Fruit fly (Drosophila melanogaster) whole organism, embryonic: ENCODE results near the gene Lmpt.
A peak's percentile ranks its signal among the peaks of the same experiment; 100 is the strongest.

Source experiments
- ATbp ChIP-seq: fragments of 200-800 bp; sonication (Bioruptor generic); optimal IDR thresholded peaks from 2 replicates; lab custom pipeline; 2017; ENCODE audit warnings: missing biosample characterization, mild to moderate bottlenecking, missing genetic modification characterization, missing genetic modification reagents
- Asciz ChIP-seq: fragments of 200-800 bp; sonication (Bioruptor generic); optimal IDR thresholded peaks from 2 replicates; lab custom pipeline; 2017; ENCODE audit warnings: missing biosample characterization, mild to moderate bottlenecking, missing genetic modification characterization, missing genetic modification reagents
- Atf6 ChIP-seq: fragments of 200-800 bp; sonication (Bioruptor generic); IDR thresholded peaks from 2 replicates; pipeline ENCODE4 v1.3.6; 2022; ENCODE audit warnings: missing biosample characterization, missing genetic modification characterization
- CG10321 ChIP-seq: fragments of 200-800 bp; sonication (Bioruptor generic); IDR thresholded peaks from 2 replicates; pipeline ENCODE4 v1.3.6; 2022; ENCODE audit warnings: missing biosample characterization, missing genetic modification characterization
- CG10462 ChIP-seq: fragments of 200-800 bp; sonication (Bioruptor generic); optimal IDR thresholded peaks from 2 replicates; lab custom pipeline; 2016; ENCODE audit warnings: missing biosample characterization, missing genetic modification characterization
- CG10654 ChIP-seq: fragments of 200-800 bp; sonication (Bioruptor generic); optimal IDR thresholded peaks from 2 replicates; lab custom pipeline; 2016; ENCODE audit warnings: missing biosample characterization, missing genetic modification characterization
- CG11504 ChIP-seq: fragments of 200-800 bp; sonication (Bioruptor generic); optimal IDR thresholded peaks from 3 replicates; lab custom pipeline; 2019; ENCODE audit warnings: missing biosample characterization, mild to moderate bottlenecking, missing genetic modification characterization, moderate library complexity
- CG13287 ChIP-seq: fragments of 200-800 bp; sonication (Bioruptor generic); IDR thresholded peaks from 2 replicates; pipeline ENCODE4 v1.3.6; 2022; ENCODE audit warnings: missing biosample characterization, missing genetic modification characterization; ENCODE audit not compliant: partially characterized antibody
- CG13894 ChIP-seq: fragments of 200-800 bp; sonication (Bioruptor generic); optimal IDR thresholded peaks from 3 replicates; lab custom pipeline; 2018; ENCODE audit warnings: missing biosample characterization, mild to moderate bottlenecking, missing genetic modification characterization, moderate library complexity
- CG17186 ChIP-seq: fragments of 200-800 bp; sonication (Bioruptor generic); optimal IDR thresholded peaks from 3 replicates; lab custom pipeline; 2017; ENCODE audit warnings: missing biosample characterization, missing genetic modification reagents, missing genetic modification characterization
- CG17359 ChIP-seq: fragments of 200-800 bp; sonication (Bioruptor generic); optimal IDR thresholded peaks from 3 replicates; lab custom pipeline; 2018; ENCODE audit warnings: missing biosample characterization, mild to moderate bottlenecking, missing genetic modification characterization, moderate library complexity
- CG17361 ChIP-seq: fragments of 200-800 bp; sonication (Bioruptor generic); IDR thresholded peaks from 3 replicates; pipeline ENCODE4 v1.3.6; 2022; ENCODE audit warnings: missing biosample characterization, missing genetic modification characterization
- CG17568 ChIP-seq: fragments of 200-800 bp; sonication (Bioruptor generic); optimal IDR thresholded peaks from 2 replicates; lab custom pipeline; 2018; ENCODE audit warnings: missing biosample characterization, mild to moderate bottlenecking, missing genetic modification characterization, moderate library complexity
- CG30431 ChIP-seq: fragments of 200-800 bp; sonication (Bioruptor generic); optimal IDR thresholded peaks from 2 replicates; lab custom pipeline; 2017; ENCODE audit warnings: missing biosample characterization, missing genetic modification characterization
- CG3726 ChIP-seq: fragments of 200-800 bp; sonication (Bioruptor generic); IDR thresholded peaks from 3 replicates; pipeline ENCODE4, ENCODE4 v1.3.6; 2022; ENCODE audit warnings: missing biosample characterization, missing genetic modification characterization
- CG4360 ChIP-seq: fragments of 200-800 bp; sonication (Bioruptor generic); IDR thresholded peaks from 2 replicates; pipeline ENCODE4 v1.3.6; 2022; ENCODE audit warnings: missing biosample characterization, missing genetic modification characterization
- CG5180 ChIP-seq: fragments of 200-800 bp; sonication (Bioruptor generic); optimal IDR thresholded peaks from 3 replicates; lab custom pipeline; 2017; ENCODE audit warnings: missing biosample characterization, missing genetic modification characterization, mild to moderate bottlenecking, moderate library complexity, missing genetic modification reagents
- CG6765 ChIP-seq: fragments of 200-800 bp; sonication (Bioruptor generic); optimal IDR thresholded peaks from 3 replicates; lab custom pipeline; 2017; ENCODE audit warnings: missing biosample characterization, mild to moderate bottlenecking, missing genetic modification characterization
- CG7745 ChIP-seq: fragments of 200-800 bp; sonication (Bioruptor generic); optimal IDR thresholded peaks from 2 replicates; lab custom pipeline; 2018; ENCODE audit warnings: missing biosample characterization, mild to moderate bottlenecking, missing genetic modification characterization, moderate library complexity
- CG7839 ChIP-seq: fragments of 200-800 bp; sonication (Bioruptor generic); optimal IDR thresholded peaks from 3 replicates; lab custom pipeline; 2018; ENCODE audit warnings: missing biosample characterization, mild to moderate bottlenecking, missing genetic modification characterization, moderate library complexity
- CG8290 ChIP-seq, 3 experiments: fragments of 200-800 bp; sonication (Bioruptor generic); optimal IDR thresholded peaks; 2 replicates each; lab custom pipeline; 2016 to 2019; ENCODE audit warnings: missing biosample characterization in 3 of 3, missing genetic modification characterization in 3 of 3, mild to moderate bottlenecking in 2 of 3, moderate library complexity in 1 of 3
- CTCF ChIP-seq: fragments of 200-800 bp; sonication (Bioruptor generic); optimal IDR thresholded peaks from 2 replicates; lab custom pipeline; 2017; ENCODE audit warnings: missing biosample characterization, mild to moderate bottlenecking, missing genetic modification characterization, moderate library complexity
- Dbx ChIP-seq: fragments of 200-800 bp; sonication (Bioruptor generic); IDR thresholded peaks from 3 replicates; pipeline ENCODE4 v1.3.6; 2022; ENCODE audit warnings: missing biosample characterization, missing genetic modification characterization
- Ets65A ChIP-seq: fragments of 200-800 bp; sonication (Bioruptor generic); peaks from one replicate; lab custom pipeline; 2016; ENCODE audit warnings: missing biosample characterization, missing genetic modification characterization
- Fer3 ChIP-seq: fragments of 200-800 bp; sonication (Bioruptor generic); optimal IDR thresholded peaks from 2 replicates; lab custom pipeline; 2018; ENCODE audit warnings: missing biosample characterization, mild to moderate bottlenecking, missing genetic modification characterization, moderate library complexity
- HHEX ChIP-seq: fragments of 200-800 bp; sonication (Bioruptor generic); optimal IDR thresholded peaks from 3 replicates; lab custom pipeline; 2017; ENCODE audit warnings: missing biosample characterization, mild to moderate bottlenecking, missing genetic modification characterization, missing genetic modification reagents
- Hr39 ChIP-seq: fragments of >200 bp; optimal IDR thresholded peaks from 2 replicates; lab custom pipeline; 2017
- Hr78 ChIP-seq, 2 experiments: fragments of 200-800 bp in 1 of 2; fragments of >200 bp in 1 of 2; sonication (Bioruptor generic) in 1 of 2; optimal IDR thresholded peaks; 2 replicates each; lab custom pipeline; 2017 to 2019; ENCODE audit warnings: missing biosample characterization in 2 of 2, missing genetic modification characterization in 2 of 2, mild to moderate bottlenecking in 1 of 2, moderate library complexity in 1 of 2
- Kr ChIP-seq: fragments of 200-800 bp; sonication (Bioruptor generic); optimal IDR thresholded peaks from 2 replicates; lab custom pipeline; 2017; ENCODE audit warnings: missing biosample characterization, mild to moderate bottlenecking, missing genetic modification characterization
- Med ChIP-seq: fragments of 200-800 bp; sonication (Bioruptor generic); peaks from one replicate; lab custom pipeline; 2016; ENCODE audit warnings: missing biosample characterization, missing genetic modification characterization, mild to moderate bottlenecking, inconsistent platforms, moderate library complexity
- Nf-YA ChIP-seq: fragments of 200-800 bp; sonication (Bioruptor generic); IDR thresholded peaks from 2 replicates; pipeline ENCODE4 v1.3.6; 2022; ENCODE audit warnings: missing biosample characterization, missing genetic modification characterization
- TFAM ChIP-seq: fragments of 200-800 bp; sonication (Bioruptor generic); optimal IDR thresholded peaks from 2 replicates; lab custom pipeline; 2017; ENCODE audit warnings: missing biosample characterization, missing genetic modification characterization, inconsistent platforms
- bcd ChIP-seq: fragments of 200-800 bp; sonication (Bioruptor generic); optimal IDR thresholded peaks from 2 replicates; lab custom pipeline; 2017; ENCODE audit warnings: missing biosample characterization, mild to moderate bottlenecking, missing genetic modification characterization
- cg ChIP-seq: fragments of 200-800 bp; sonication (Bioruptor generic); optimal IDR thresholded peaks from 3 replicates; lab custom pipeline; 2019; ENCODE audit warnings: missing biosample characterization, mild to moderate bottlenecking, missing genetic modification characterization, moderate library complexity
- chinmo ChIP-seq: fragments of 200-800 bp; sonication (Bioruptor generic); IDR thresholded peaks from 4 replicates; pipeline ENCODE4 v1.3.6; 2022; ENCODE audit warnings: missing biosample characterization, missing genetic modification characterization; ENCODE audit not compliant: partially characterized antibody
- cwo ChIP-seq: fragments of 200-800 bp; sonication (Bioruptor generic); optimal IDR thresholded peaks from 3 replicates; lab custom pipeline; 2017; ENCODE audit warnings: missing biosample characterization, missing genetic modification characterization, mild to moderate bottlenecking, moderate library complexity, missing genetic modification reagents
- dan ChIP-seq: fragments of 200-800 bp; sonication (Bioruptor generic); IDR thresholded peaks from 2 replicates; pipeline ENCODE4 v1.3.6; 2022; ENCODE audit warnings: missing biosample characterization, missing genetic modification characterization
- dmrt99B ChIP-seq: fragments of 200-800 bp; sonication (Bioruptor generic); optimal IDR thresholded peaks from 2 replicates; lab custom pipeline; 2018; ENCODE audit warnings: missing biosample characterization, mild to moderate bottlenecking, missing genetic modification characterization, moderate library complexity
- exex ChIP-seq: fragments of 200-800 bp; sonication (Bioruptor generic); optimal IDR thresholded peaks from 4 replicates; lab custom pipeline; 2018; ENCODE audit warnings: missing biosample characterization, mild to moderate bottlenecking, missing genetic modification characterization, moderate library complexity
- maf-S ChIP-seq: fragments of 200-800 bp; sonication (Bioruptor generic); optimal IDR thresholded peaks from 2 replicates; lab custom pipeline; 2016; ENCODE audit warnings: missing biosample characterization, missing genetic modification characterization
- oc ChIP-seq: fragments of 200-800 bp; sonication (Bioruptor generic); optimal IDR thresholded peaks from 2 replicates; lab custom pipeline; 2018; ENCODE audit warnings: missing biosample characterization, mild to moderate bottlenecking, missing genetic modification characterization, moderate library complexity
- p53 ChIP-seq: fragments of 200-800 bp; sonication (Bioruptor generic); optimal IDR thresholded peaks from 2 replicates; lab custom pipeline; 2016; ENCODE audit warnings: missing biosample characterization, missing genetic modification characterization
- salm ChIP-seq: fragments of 200-800 bp; sonication (Bioruptor generic); optimal IDR thresholded peaks from 2 replicates; lab custom pipeline; 2018; ENCODE audit warnings: missing biosample characterization, mild to moderate bottlenecking, missing genetic modification characterization
- sens ChIP-seq: fragments of 200-800 bp; sonication (Bioruptor generic); peaks from one replicate; lab custom pipeline; 2016; ENCODE audit warnings: missing biosample characterization, missing genetic modification characterization
- seq ChIP-seq: fragments of 200-800 bp; sonication (Bioruptor generic); IDR thresholded peaks from 2 replicates; pipeline ENCODE4 v1.3.6; 2022; ENCODE audit warnings: missing biosample characterization, missing genetic modification characterization
- slbo ChIP-seq: fragments of 200-800 bp; sonication (Bioruptor generic); IDR thresholded peaks from 2 replicates; pipeline ENCODE4 v1.3.6; 2022; ENCODE audit warnings: missing biosample characterization, missing genetic modification characterization
- tap ChIP-seq: fragments of 200-800 bp; optimal IDR thresholded peaks from 3 replicates; lab custom pipeline; 2019; ENCODE audit warnings: missing biosample characterization, mild to moderate bottlenecking, missing genetic modification characterization, moderate library complexity
- trem ChIP-seq: fragments of 200-800 bp; optimal IDR thresholded peaks from 3 replicates; lab custom pipeline; 2019; ENCODE audit warnings: missing biosample characterization, mild to moderate bottlenecking, missing genetic modification characterization, moderate library complexity
- wdn ChIP-seq: fragments of 200-800 bp; sonication (Bioruptor generic); IDR thresholded peaks from 2 replicates; pipeline ENCODE4 v1.3.6; 2022; ENCODE audit warnings: missing biosample characterization, missing genetic modification characterization
- wor ChIP-seq: fragments of 200-800 bp; sonication (Bioruptor generic); IDR thresholded peaks from 2 replicates; pipeline ENCODE4 v1.3.6; 2022; ENCODE audit warnings: missing biosample characterization, missing genetic modification characterization

Lmpt gene

dm6 chr3L:16873127-16873543 is 8.0 kb downstream of the Lmpt start (continued):
- TF ChIP-seq wdn (no peak), CG30431 (GFP tag; lab: Kevin White, UChicago) (no peak), CG17361 (GFP tag; lab: Robert Waterston, UW) (peak; percentile 14; the same call in 1 of the 3 replicates), Ets65A (GFP tag; lab: Kevin White, UChicago) (peak; percentile 79), CG7839 (tag; lab: Kevin White, UChicago) (peak; percentile 35), ATbp (GFP tag; lab: Kevin White, UChicago) (peak; percentile 20), sens (GFP tag; lab: Kevin White, UChicago) (peak; percentile 86), trem (peak; percentile 28), tap (tag; lab: Kevin White, UChicago) (peak; percentile 34), CG7745 (tag; lab: Kevin White, UChicago) (no peak), dmrt99B (tag; lab: Kevin White, UChicago) (peak; percentile 62), oc (no peak), CG17186 (GFP tag; lab: Kevin White, UChicago) (no peak), CG5180 (GFP tag; lab: Kevin White, UChicago) (peak; percentile 40), bcd (GFP tag; lab: Kevin White, UChicago) (peak; percentile 24), HHEX (GFP tag; lab: Kevin White, UChicago) (peak; percentile 12), Nf-YA (GFP tag; lab: Robert Waterston, UW) (0 out of 2 replicates have a peak, but pooled peaks have one; percentile 50), Asciz (GFP tag; lab: Kevin White, UChicago) (peak; percentile 9), cwo (GFP tag; lab: Kevin White, UChicago) (peak; percentile 62), CG10654 (GFP tag; lab: Kevin White, UChicago) (peak; percentile 5), CG11504 (peak; percentile 52), Hr39 (lab: Kevin White, UChicago) (no peak), CG13287 (no peak), exex (tag; lab: Kevin White, UChicago) (peak; percentile 21), CG17359 (tag; lab: Kevin White, UChicago) (peak; percentile 30)

DNA sequence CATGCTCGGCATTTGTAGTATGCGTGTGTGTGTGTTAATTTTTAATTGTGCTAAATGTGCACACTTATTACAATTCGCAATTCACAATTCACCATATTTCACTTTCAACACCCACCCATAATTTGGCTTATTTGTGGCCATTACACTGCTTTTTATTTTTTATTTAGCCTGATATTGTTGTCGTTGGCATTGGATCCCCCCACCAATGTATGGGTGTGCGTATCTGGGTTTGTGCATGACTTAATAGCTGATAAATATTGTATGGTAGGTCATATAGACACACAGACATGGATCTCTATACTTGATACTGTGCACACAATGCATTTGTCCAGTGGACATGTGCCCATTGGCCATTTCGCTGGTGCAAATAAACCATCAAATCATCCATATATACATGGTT is 8.6 kb downstream of the Lmpt start:
- TF ChIP-seq salm (tag; lab: Kevin White, UChicago) (no peak), Hr78 (GFP tag; optimal IDR thresholded peaks at IDR 0.05; lab: Kevin White, UChicago) (no peak), Atf6 (GFP tag; lab: Robert Waterston, UW) (0 out of 2 replicates have a peak, but pooled peaks have one; percentile 22), Med (GFP tag; lab: Kevin White, UChicago) (peak; percentile 15), dan (no peak), chinmo (0 out of 4 replicates have a peak, but pooled peaks have one; percentile 15), slbo (GFP tag; lab: Robert Waterston, UW) (0 out of 2 replicates have a peak, but pooled peaks have one; percentile 5), CG6765 (no peak)

dm6 chr3L:16875484-16875883 is 10.4 kb downstream of the Lmpt start:
- no peak for TF ChIP-seq Fer3
- TF ChIP-seq Kr, result no peak
- no peak for TF ChIP-seq seq (GFP tag; lab: Robert Waterston, UW)
- no peak for TF ChIP-seq TFAM
- TF ChIP-seq CG4360 (GFP tag; lab: Robert Waterston, UW), result no peak
- TF ChIP-seq CG10462 (GFP tag; lab: Kevin White, UChicago), result no peak
- TF ChIP-seq CG17568 (GFP tag; lab: Kevin White, UChicago), result no peak
- no peak for TF ChIP-seq CG10321 (GFP tag; lab: Robert Waterston, UW)
- no peak for TF ChIP-seq CG3726 (GFP tag; lab: Robert Waterston, UW)
- no peak for TF ChIP-seq wor (GFP tag; lab: Robert Waterston, UW)
- TF ChIP-seq cg, result peak; percentile 74
- no peak for TF ChIP-seq CG13894
- peak; percentile 80 for TF ChIP-seq CTCF
- no peak for TF ChIP-seq sens (GFP tag; lab: Kevin White, UChicago)
- no peak for TF ChIP-seq maf-S (GFP tag; lab: Kevin White, UChicago)
- no peak for TF ChIP-seq p53 (GFP tag; lab: Kevin White, UChicago)
- no peak for TF ChIP-seq Dbx (GFP tag; lab: Robert Waterston, UW)
- no peak for TF ChIP-seq CG8290 (GFP tag; optimal IDR thresholded peaks at IDR 0.05; lab: Kevin White, UChicago)
- TF ChIP-seq CG8290 (tag; optimal IDR thresholded peaks at IDR 0.05; lab: Kevin White, UChicago), result peak in 1 of 2 experiments; percentile 27
